Fruit fly (Drosophila melanogaster) whole organism, embryonic: ENCODE data around the gene Ubi-p63E.

Experiments
- Adf1 ChIP-seq: fragments of 200-800 bp; sonication (Bioruptor generic); IDR thresholded peaks from 2 replicates; pipeline ENCODE4 v1.3.6; 2022; ENCODE audit warnings: missing biosample characterization, missing genetic modification characterization
- Antp ChIP-seq: fragments of 200-800 bp; sonication (Bioruptor generic); optimal IDR thresholded peaks from 3 replicates; lab custom pipeline; 2016; ENCODE audit warnings: missing biosample characterization, missing genetic modification characterization
- BtbVII ChIP-seq: fragments of 200-800 bp; sonication (Bioruptor generic); optimal IDR thresholded peaks from 3 replicates; lab custom pipeline; 2017; ENCODE audit warnings: missing biosample characterization, mild to moderate bottlenecking, missing genetic modification characterization
- Bteb2 ChIP-seq: fragments of 200-800 bp; sonication (Bioruptor generic); optimal IDR thresholded peaks from 2 replicates; lab custom pipeline; 2016; ENCODE audit warnings: missing biosample characterization, missing genetic modification characterization
- C15 ChIP-seq: fragments of 200-800 bp; sonication (Bioruptor generic); IDR thresholded peaks from 3 replicates; pipeline ENCODE4 v1.3.6; 2022; ENCODE audit warnings: missing biosample characterization, missing genetic modification characterization
- CG10979 ChIP-seq: fragments of 200-800 bp; sonication (Bioruptor generic); optimal IDR thresholded peaks from 2 replicates; lab custom pipeline; 2018; ENCODE audit warnings: missing biosample characterization, mild to moderate bottlenecking, missing genetic modification characterization, moderate library complexity
- CG11093 ChIP-seq: fragments of 200-800 bp; sonication (Bioruptor generic); IDR thresholded peaks from 3 replicates; pipeline ENCODE4 v1.3.6; 2022; ENCODE audit warnings: missing biosample characterization, missing genetic modification characterization
- CG12391 ChIP-seq: fragments of 200-800 bp; sonication (Bioruptor generic); optimal IDR thresholded peaks from 3 replicates; lab custom pipeline; 2018; ENCODE audit warnings: missing biosample characterization, mild to moderate bottlenecking, missing genetic modification characterization, moderate library complexity
- CG12942 ChIP-seq: fragments of 200-800 bp; sonication (Bioruptor generic); optimal IDR thresholded peaks from 3 replicates; lab custom pipeline; 2016; ENCODE audit warnings: missing biosample characterization, missing genetic modification characterization
- CG13624 ChIP-seq: fragments of 200-800 bp; sonication (Bioruptor generic); optimal IDR thresholded peaks from 2 replicates; lab custom pipeline; 2016; ENCODE audit warnings: missing biosample characterization, missing genetic modification characterization
- CG15479 ChIP-seq: fragments of 200-800 bp; sonication (Bioruptor generic); optimal IDR thresholded peaks from 3 replicates; lab custom pipeline; 2019; ENCODE audit warnings: missing biosample characterization, mild to moderate bottlenecking, missing genetic modification characterization, moderate library complexity
- CG15696 ChIP-seq: fragments of 200-800 bp; sonication (Bioruptor generic); optimal IDR thresholded peaks from 2 replicates; lab custom pipeline; 2019; ENCODE audit warnings: missing biosample characterization, mild to moderate bottlenecking, missing genetic modification characterization, moderate library complexity
- CG30431 ChIP-seq: fragments of 200-800 bp; sonication (Bioruptor generic); optimal IDR thresholded peaks from 2 replicates; lab custom pipeline; 2017; ENCODE audit warnings: missing biosample characterization, missing genetic modification characterization
- CG3065 ChIP-seq: fragments of 200-800 bp; sonication (Bioruptor generic); optimal IDR thresholded peaks from 2 replicates; lab custom pipeline; 2016; ENCODE audit warnings: missing biosample characterization, missing genetic modification characterization
- CG31388 ChIP-seq: fragments of 200-800 bp; sonication (Bioruptor generic); optimal IDR thresholded peaks from 2 replicates; lab custom pipeline; 2016; ENCODE audit warnings: missing biosample characterization, missing genetic modification characterization
- CG32772 ChIP-seq: fragments of 200-800 bp; sonication (Bioruptor generic); IDR thresholded peaks from 2 replicates; pipeline ENCODE4 v1.3.6; 2022; ENCODE audit warnings: missing biosample characterization, missing genetic modification characterization
- CG3281 ChIP-seq: fragments of 200-800 bp; sonication (Bioruptor generic); optimal IDR thresholded peaks from 3 replicates; lab custom pipeline; 2017; ENCODE audit warnings: missing biosample characterization, mild to moderate bottlenecking, missing genetic modification characterization
- CG6254 ChIP-seq: fragments of 200-800 bp; sonication (Bioruptor generic); optimal IDR thresholded peaks from 3 replicates; lab custom pipeline; 2017; ENCODE audit warnings: mild to moderate bottlenecking, missing biosample characterization, missing genetic modification reagents, missing genetic modification characterization
- CG6689 ChIP-seq: fragments of 200-800 bp; sonication (Bioruptor generic); IDR thresholded peaks from 2 replicates; pipeline ENCODE4 v1.3.6; 2022; ENCODE audit warnings: missing biosample characterization, missing genetic modification characterization
- CG8924 ChIP-seq: fragments of 200-800 bp; optimal IDR thresholded peaks from 3 replicates; lab custom pipeline; 2019; ENCODE audit warnings: missing biosample characterization, mild to moderate bottlenecking, missing genetic modification characterization, moderate library complexity
- CG9609 ChIP-seq: fragments of 200-800 bp; sonication (Bioruptor generic); optimal IDR thresholded peaks from 3 replicates; lab custom pipeline; 2016; ENCODE audit warnings: missing biosample characterization, missing genetic modification characterization
- Chrac-16 ChIP-seq: fragments of 200-800 bp; sonication (Bioruptor generic); optimal IDR thresholded peaks from 3 replicates; lab custom pipeline; 2016; ENCODE audit warnings: missing biosample characterization, missing genetic modification characterization
- CkIIα-i1 ChIP-seq: fragments of 200-800 bp; sonication (Bioruptor generic); IDR thresholded peaks from 2 replicates; pipeline ENCODE4 v1.3.6; 2022; ENCODE audit warnings: missing biosample characterization, missing genetic modification characterization
- D19A ChIP-seq: fragments of 200-800 bp; optimal IDR thresholded peaks from 3 replicates; lab custom pipeline; 2019; ENCODE audit warnings: missing biosample characterization, mild to moderate bottlenecking, missing genetic modification characterization, moderate library complexity
- Dek ChIP-seq: fragments of 200-800 bp; sonication (Bioruptor generic); optimal IDR thresholded peaks from 3 replicates; lab custom pipeline; 2019; ENCODE audit warnings: missing biosample characterization, mild to moderate bottlenecking, missing genetic modification characterization, moderate library complexity
- Hand ChIP-seq: fragments of 200-800 bp; sonication (Bioruptor generic); optimal IDR thresholded peaks from 2 replicates; lab custom pipeline; 2017; ENCODE audit warnings: mild to moderate bottlenecking, missing biosample characterization, missing genetic modification reagents, missing genetic modification characterization
- Hmx ChIP-seq: fragments of 200-800 bp; sonication (Bioruptor generic); optimal IDR thresholded peaks from 2 replicates; lab custom pipeline; 2016; ENCODE audit warnings: missing biosample characterization, missing genetic modification characterization
- Nf-YB ChIP-seq: fragments of 200-800 bp; sonication (Bioruptor generic); optimal IDR thresholded peaks from 3 replicates; lab custom pipeline; 2019; ENCODE audit warnings: missing biosample characterization, mild to moderate bottlenecking, missing genetic modification characterization, moderate library complexity
- Sry-δ ChIP-seq: fragments of 200-800 bp; sonication (Bioruptor generic); optimal IDR thresholded peaks from 2 replicates; lab custom pipeline; 2016; ENCODE audit warnings: missing biosample characterization, missing genetic modification characterization
- Xbp1 ChIP-seq: fragments of 200-800 bp; sonication (Bioruptor generic); optimal IDR thresholded peaks from 3 replicates; lab custom pipeline; 2016; ENCODE audit warnings: missing biosample characterization, mild to moderate bottlenecking, missing genetic modification characterization
- bab2 ChIP-seq: fragments of 200-800 bp; sonication (Bioruptor generic); optimal IDR thresholded peaks from 2 replicates; lab custom pipeline; 2016; ENCODE audit warnings: missing biosample characterization, missing genetic modification characterization
- cas ChIP-seq: fragments of 200-800 bp; sonication (Bioruptor generic); IDR thresholded peaks from 2 replicates; pipeline ENCODE4 v1.3.6; 2022; ENCODE audit warnings: missing biosample characterization, missing genetic modification characterization
- chinmo ChIP-seq: fragments of 200-800 bp; sonication (Bioruptor generic); IDR thresholded peaks from 4 replicates; pipeline ENCODE4 v1.3.6; 2022; ENCODE audit warnings: missing biosample characterization, missing genetic modification characterization; ENCODE audit not compliant: partially characterized antibody
- dan ChIP-seq: fragments of 200-800 bp; sonication (Bioruptor generic); IDR thresholded peaks from 2 replicates; pipeline ENCODE4 v1.3.6; 2022; ENCODE audit warnings: missing biosample characterization, missing genetic modification characterization
- danr ChIP-seq: fragments of 200-800 bp; sonication (Bioruptor generic); IDR thresholded peaks from 2 replicates; pipeline ENCODE4 v1.3.6; 2022; ENCODE audit warnings: missing biosample characterization, missing genetic modification characterization
- dm ChIP-seq: fragments of 200-800 bp; sonication (Bioruptor generic); optimal IDR thresholded peaks from 3 replicates; lab custom pipeline; 2016; ENCODE audit warnings: missing biosample characterization, missing genetic modification characterization
- ems ChIP-seq: fragments of 200-800 bp; sonication (Bioruptor generic); optimal IDR thresholded peaks from 3 replicates; lab custom pipeline; 2016; ENCODE audit warnings: missing biosample characterization, missing genetic modification characterization
- en ChIP-seq: fragments of 200-800 bp; sonication (Bioruptor generic); optimal IDR thresholded peaks from 2 replicates; lab custom pipeline; 2016; ENCODE audit warnings: missing biosample characterization, missing genetic modification characterization
- gfzf ChIP-seq: fragments of 200-800 bp; sonication (Bioruptor generic); optimal IDR thresholded peaks from 2 replicates; lab custom pipeline; 2016; ENCODE audit warnings: missing biosample characterization, mild to moderate bottlenecking, missing genetic modification characterization, moderate library complexity
- h ChIP-seq: fragments of >200 bp; optimal IDR thresholded peaks from 2 replicates; lab custom pipeline; 2017
- kah ChIP-seq: fragments of 200-800 bp; sonication (Bioruptor generic); optimal IDR thresholded peaks from 2 replicates; lab custom pipeline; 2018; ENCODE audit warnings: missing biosample characterization, mild to moderate bottlenecking, missing genetic modification characterization
- lmd ChIP-seq: fragments of 200-800 bp; sonication (Bioruptor generic); IDR thresholded peaks from 2 replicates; pipeline ENCODE4 v1.3.6; 2022; ENCODE audit warnings: missing biosample characterization, missing genetic modification characterization
- maf-S ChIP-seq: fragments of 200-800 bp; sonication (Bioruptor generic); optimal IDR thresholded peaks from 2 replicates; lab custom pipeline; 2016; ENCODE audit warnings: missing biosample characterization, missing genetic modification characterization
- pita ChIP-seq: fragments of 200-800 bp; sonication (Bioruptor generic); optimal IDR thresholded peaks from 2 replicates; lab custom pipeline; 2017; ENCODE audit warnings: missing biosample characterization, mild to moderate bottlenecking, missing genetic modification characterization
- ranshi ChIP-seq: fragments of 200-800 bp; sonication (Bioruptor generic); IDR thresholded peaks from 2 replicates; pipeline ENCODE4 v1.3.6; 2022; ENCODE audit warnings: missing biosample characterization, missing genetic modification characterization
- rib ChIP-seq: fragments of 200-800 bp; sonication (Bioruptor generic); IDR thresholded peaks from 2 replicates; pipeline ENCODE4 v1.3.6; 2022; ENCODE audit warnings: missing biosample characterization, missing genetic modification characterization
- row ChIP-seq: fragments of 200-800 bp; sonication (Bioruptor generic); IDR thresholded peaks from 3 replicates; pipeline ENCODE4 v1.3.6; 2022; ENCODE audit warnings: missing biosample characterization, missing genetic modification characterization
- run ChIP-seq: fragments of 200-800 bp; sonication (Bioruptor generic); optimal IDR thresholded peaks from 3 replicates; lab custom pipeline; 2018; ENCODE audit warnings: missing biosample characterization, mild to moderate bottlenecking, missing genetic modification characterization
- stc ChIP-seq: fragments of 200-800 bp; sonication (Bioruptor generic); IDR thresholded peaks from 2 replicates; pipeline ENCODE4 v1.3.6; 2022; ENCODE audit warnings: missing biosample characterization, missing genetic modification characterization
- tap ChIP-seq: fragments of 200-800 bp; optimal IDR thresholded peaks from 3 replicates; lab custom pipeline; 2019; ENCODE audit warnings: missing biosample characterization, mild to moderate bottlenecking, missing genetic modification characterization, moderate library complexity
- tgo ChIP-seq: fragments of 200-800 bp; sonication (Bioruptor generic); IDR thresholded peaks from 3 replicates; pipeline ENCODE4 v1.3.6; 2022; ENCODE audit warnings: missing biosample characterization, missing genetic modification characterization
- tx ChIP-seq: fragments of 200-800 bp; sonication (Bioruptor generic); optimal IDR thresholded peaks from 2 replicates; lab custom pipeline; 2016; ENCODE audit warnings: missing biosample characterization, missing genetic modification characterization
- z ChIP-seq: fragments of 200-800 bp; sonication (Bioruptor generic); IDR thresholded peaks from 3 replicates; pipeline ENCODE4 v1.3.6; 2022; ENCODE audit warnings: missing biosample characterization, missing genetic modification characterization

Ubi-p63E gene

dm6 chr3L:3892154-3892624, 10.8 kb downstream of the Ubi-p63E start, which contains the start of gene Fie (continued):
- TF ChIP-seq CG10979 (tag; lab: Kevin White, UChicago) (peak; percentile 44), BtbVII (GFP tag; lab: Kevin White, UChicago) (peak; percentile 63), CG12942 (no peak), Hand (GFP tag; lab: Kevin White, UChicago) (peak; percentile 84), CG3065 (GFP tag; lab: Kevin White, UChicago) (no peak), h (no peak), ranshi (no peak), D19A (peak; percentile 94), CG8924 (peak; percentile 84), chinmo (GFP tag; lab: Robert Waterston, UW) (no peak), pita (GFP tag; lab: Kevin White, UChicago) (no peak), cas (0 out of 2 replicates have a peak, but pooled peaks have one; percentile 7), Antp (GFP tag; lab: Kevin White, UChicago) (no peak), tgo (peak; percentile 40; the same call in 1 of the 3 replicates), C15 (GFP tag; lab: Robert Waterston, UW) (no peak), CG3281 (peak; percentile 78), Sry-δ (GFP tag; lab: Kevin White, UChicago) (no peak), CG13624 (peak; percentile 55), danr (GFP tag; lab: Robert Waterston, UW) (no peak), Chrac-16 (no peak), CG15696 (no peak), CG15479 (GFP tag; lab: Kevin White, UChicago) (no peak), stc (GFP tag; lab: Robert Waterston, UW) (no peak; the same call in 1 of the 2 replicates), Hmx (GFP tag; lab: Kevin White, UChicago) (no peak), ems (GFP tag; lab: Kevin White, UChicago) (peak; percentile 25), maf-S (GFP tag; lab: Kevin White, UChicago) (peak; percentile 18), CG6254 (no peak), run (tag; lab: Kevin White, UChicago) (peak; percentile 22), Nf-YB (GFP tag; lab: Kevin White, UChicago) (peak; percentile 47), CG6689 (GFP tag; lab: Robert Waterston, UW) (peak; percentile 32; the same call in 1 of the 2 replicates), Dek (tag; lab: Kevin White, UChicago) (peak; percentile 75), CG9609 (GFP tag; lab: Kevin White, UChicago) (no peak), gfzf (GFP tag; lab: Kevin White, UChicago) (no peak), Adf1 (GFP tag; lab: Robert Waterston, UW) (0 out of 2 replicates have a peak, but pooled peaks have one; percentile 17), rib (GFP tag; lab: Robert Waterston, UW) (no peak), CG30431 (GFP tag; lab: Kevin White, UChicago) (no peak), CG31388 (no peak), bab2 (GFP tag; lab: Kevin White, UChicago) (no peak), CG12391 (tag; lab: Kevin White, UChicago) (peak; percentile 73), en (no peak), dan (GFP tag; lab: Robert Waterston, UW) (no peak), Xbp1 (GFP tag; lab: Kevin White, UChicago) (peak; percentile 67), dm (GFP tag; lab: Kevin White, UChicago) (no peak), lmd (peak; percentile 42; the same call in 1 of the 2 replicates), CG11093 (GFP tag; lab: Robert Waterston, UW) (no peak), tap (tag; lab: Kevin White, UChicago) (no peak), row (GFP tag; lab: Robert Waterston, UW) (peak; percentile 82), Bteb2 (GFP tag; lab: Kevin White, UChicago) (peak; percentile 8), CG32772 (GFP tag; lab: Robert Waterston, UW) (no peak), kah (GFP tag; lab: Kevin White, UChicago) (no peak), z (GFP tag; lab: Robert Waterston, UW) (no peak), CkIIα-i1 (GFP tag; lab: Robert Waterston, UW) (no peak), tx (GFP tag; lab: Kevin White, UChicago) (peak; percentile 3)
